Worm (Caenorhabditis elegans): ENCODE data around the gene K08F11.1.
"Not testable (repeated sequence)": the region's sequence is repeated elsewhere in the genome, so short reads cannot be mapped to it uniquely, and the experiment has no call there.

The K08F11.1 gene

DNA sequence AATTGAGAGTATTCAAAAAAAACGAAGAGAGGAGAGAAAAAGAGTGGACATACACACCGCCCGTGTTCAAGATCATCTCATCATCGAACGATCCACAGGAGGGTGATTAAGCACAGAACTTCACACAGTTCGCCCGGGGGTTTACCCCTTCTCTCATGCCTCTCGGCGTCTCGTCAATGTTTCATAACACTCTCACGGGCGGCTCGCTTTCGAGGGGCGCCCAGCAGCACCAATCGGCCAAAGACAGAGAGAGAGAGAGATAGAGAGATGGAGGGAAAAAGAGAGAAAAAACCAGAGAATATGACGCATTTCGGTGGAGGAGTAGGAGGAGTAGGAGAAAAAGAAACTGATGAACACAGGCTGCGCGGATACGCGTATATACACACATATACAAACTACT, 19.5 kb upstream of the K08F11.1 start (continued):
- peak; percentile 37 for TF ChIP-seq crh-2 (tag; optimal IDR thresholded peaks at IDR 0.05)
- no peak for TF ChIP-seq egl-27 (tag; optimal IDR thresholded peaks at IDR 0.05)
- TF ChIP-seq alr-1 (tag; optimal IDR thresholded peaks at IDR 0.05) = no peak
- TF ChIP-seq unc-55 (GFP tag; optimal IDR thresholded peaks at IDR 0.05) = peak; percentile 60
- no peak for TF ChIP-seq sem-4 (tag; optimal IDR thresholded peaks at IDR 0.05)
- TF ChIP-seq F13H6.1 (tag; optimal IDR thresholded peaks at IDR 0.05) = peak; percentile 75
- TF ChIP-seq elt-1 (tag; optimal IDR thresholded peaks at IDR 0.05) = no peak

ce11 chrIV:4705922-4706321, 18.7 kb upstream of the K08F11.1 start:
- TF ChIP-seq mdl-1 (tag; optimal IDR thresholded peaks at IDR 0.05) (no peak), unc-39 (tag; optimal IDR thresholded peaks at IDR 0.05) (no peak), sma-9 (GFP tag; optimal IDR thresholded peaks at IDR 0.05) (no peak), sma-9 (tag; optimal IDR thresholded peaks at IDR 0.05) (no peak), unc-62 (GFP tag; optimal IDR thresholded peaks at IDR 0.05) (no peak), ZK546.5 (tag; optimal IDR thresholded peaks at IDR 0.05) (no peak), ztf-4 (tag; optimal IDR thresholded peaks at IDR 0.05) (no peak), lin-39 (tag; optimal IDR thresholded peaks at IDR 0.05) (no peak), lin-13 (GFP tag; optimal IDR thresholded peaks at IDR 0.05) (no peak), nhr-77 (tag; optimal IDR thresholded peaks at IDR 0.05) (no peak), nhr-25 (tag; optimal IDR thresholded peaks at IDR 0.05) (no peak), aly-2 (tag; optimal IDR thresholded peaks at IDR 0.05) (no peak), nhr-11 (tag; optimal IDR thresholded peaks at IDR 0.05) (no peak), sma-3 (GFP tag; optimal IDR thresholded peaks at IDR 0.05) (no peak)

DNA sequence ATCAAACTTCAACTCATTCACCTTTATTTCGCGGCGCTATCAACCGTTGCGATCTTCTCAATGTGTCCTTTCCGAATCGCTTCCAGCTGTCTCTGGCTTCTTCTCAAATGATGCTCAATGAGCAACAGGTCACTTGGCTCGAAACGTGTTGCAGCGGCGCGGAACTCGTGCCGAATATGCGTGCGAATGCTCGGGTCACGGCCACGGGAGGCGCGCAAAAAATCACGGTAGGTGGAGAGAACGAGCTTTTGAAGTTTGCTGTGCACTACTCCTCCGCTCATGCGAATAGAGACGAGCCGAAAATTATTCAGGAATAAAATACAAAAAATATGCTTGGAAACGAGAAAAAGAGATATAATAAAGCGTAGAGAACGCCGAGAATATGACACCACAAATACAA, 14.2 kb upstream of the K08F11.1 start, which contains the start of gene cif-1:
TSS of gene cif-1 (minus strand) at position 297 of the 400 bp plus-strand sequence.
- TF ChIP-seq peb-1 (tag; optimal IDR thresholded peaks at IDR 0.05) = no peak
- no peak for TF ChIP-seq elt-3 (tag; optimal IDR thresholded peaks at IDR 0.05)
- no peak for TF ChIP-seq lin-39 (tag; optimal IDR thresholded peaks at IDR 0.05)
- TF ChIP-seq unc-39 (tag; optimal IDR thresholded peaks at IDR 0.05) = no peak
- TF ChIP-seq crh-2 (tag; optimal IDR thresholded peaks at IDR 0.05) = no peak
- TF ChIP-seq sma-3 (GFP tag; optimal IDR thresholded peaks at IDR 0.05) = no peak
- no peak for TF ChIP-seq ztf-1 (GFP tag; conservative IDR thresholded peaks at IDR 0.05)
- TF ChIP-seq elt-1 (tag; optimal IDR thresholded peaks at IDR 0.05) = no peak
- no peak for TF ChIP-seq sem-4 (tag; optimal IDR thresholded peaks at IDR 0.05)
- no peak for TF ChIP-seq nhr-77 (tag; optimal IDR thresholded peaks at IDR 0.05)
- no peak for TF ChIP-seq C34F6.9 (tag; optimal IDR thresholded peaks at IDR 0.05)
- no peak for TF ChIP-seq fos-1 (tag; optimal IDR thresholded peaks at IDR 0.05)
- no peak for TF ChIP-seq sma-9 (GFP tag; optimal IDR thresholded peaks at IDR 0.05)
- TF ChIP-seq sma-9 (tag; optimal IDR thresholded peaks at IDR 0.05) = no peak
- no peak for TF ChIP-seq lin-13 (GFP tag; optimal IDR thresholded peaks at IDR 0.05)
- no peak for TF ChIP-seq R02D3.7 (tag; optimal IDR thresholded peaks at IDR 0.05)
- no peak for TF ChIP-seq nhr-10 (tag; optimal IDR thresholded peaks at IDR 0.05)
- no peak for TF ChIP-seq lin-11 (tag; optimal IDR thresholded peaks at IDR 0.05)
- TF ChIP-seq ZK546.5 (tag; optimal IDR thresholded peaks at IDR 0.05) = no peak
- no peak for TF ChIP-seq F13H6.1 (tag; optimal IDR thresholded peaks at IDR 0.05)

ce11 chrIV:4712376-4712775, 12.3 kb upstream of the K08F11.1 start, which contains the start of gene yars-2:
yars-2 (minus strand) TSS chrIV:4712624.
- peak; percentile 29 for TF ChIP-seq sma-3 (GFP tag; optimal IDR thresholded peaks at IDR 0.05)
- no peak for TF ChIP-seq zag-1 (tag; optimal IDR thresholded peaks at IDR 0.05)
- no peak for TF ChIP-seq ztf-1 (GFP tag; conservative IDR thresholded peaks at IDR 0.05)
- no peak for TF ChIP-seq nhr-77 (tag; optimal IDR thresholded peaks at IDR 0.05)
- no peak for TF ChIP-seq fos-1 (tag; optimal IDR thresholded peaks at IDR 0.05)
- peak; percentile 0 for TF ChIP-seq C34F6.9 (tag; optimal IDR thresholded peaks at IDR 0.05)
- TF ChIP-seq unc-55 (GFP tag; optimal IDR thresholded peaks at IDR 0.05) = peak; percentile 5
- TF ChIP-seq lsy-2 (tag; optimal IDR thresholded peaks at IDR 0.05) = peak in 1 of 2 experiments; percentile 32

DNA sequence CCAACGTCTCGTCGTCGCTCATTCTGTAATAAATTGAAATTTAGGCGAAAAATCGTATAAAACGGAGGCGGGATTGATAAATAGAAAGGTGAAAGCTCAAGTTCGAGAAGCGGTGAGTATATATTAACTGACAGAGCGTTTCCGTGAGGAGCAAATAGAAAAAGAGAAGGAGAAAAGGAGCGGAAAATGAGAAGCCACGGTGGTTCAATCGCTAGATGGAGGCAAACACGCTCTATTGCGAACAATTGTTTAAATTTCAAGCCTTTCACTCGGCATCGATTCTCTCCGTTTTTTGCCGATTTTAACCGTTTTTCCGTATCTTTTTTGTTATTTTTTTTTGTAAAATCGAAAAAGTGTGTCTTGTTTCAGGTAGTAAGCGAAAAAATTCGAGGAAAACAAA, 8.9 kb upstream of the K08F11.1 start, which contains the start of gene miro-1:
TSS of gene miro-1 (minus strand) at position 23 of the 400 bp plus-strand sequence.
- TF ChIP-seq ztf-1 (GFP tag; conservative IDR thresholded peaks at IDR 0.05); ZK546.5 (tag; optimal IDR thresholded peaks at IDR 0.05); nhr-12 (tag; optimal IDR thresholded peaks at IDR 0.05): not testable (repeated sequence)

DNA sequence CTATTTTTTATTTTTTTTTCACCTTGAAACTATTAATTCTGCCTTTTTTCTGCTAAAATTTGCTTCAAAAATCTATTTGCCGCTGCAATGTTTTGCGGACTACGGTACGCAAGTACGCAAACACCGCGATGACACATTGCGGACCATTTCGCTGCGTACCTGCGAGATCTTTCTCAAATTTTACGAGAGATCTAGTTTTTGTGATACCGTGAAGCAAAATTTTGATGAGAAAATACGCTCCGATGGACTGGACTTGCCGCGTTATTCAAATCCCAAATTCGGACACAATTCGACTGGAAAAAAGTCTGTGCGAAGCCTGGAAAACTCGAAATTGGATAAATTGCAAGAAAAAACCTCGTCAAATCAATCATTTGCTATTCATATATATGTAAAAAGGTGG, 4.1 kb upstream of the K08F11.1 start:
- TF ChIP-seq sma-3 (GFP tag; optimal IDR thresholded peaks at IDR 0.05) (peak; percentile 22), gmeb-1 (tag; optimal IDR thresholded peaks at IDR 0.05) (peak; percentile 17), F13H6.1 (tag; optimal IDR thresholded peaks at IDR 0.05) (peak; percentile 14), unc-55 (GFP tag; optimal IDR thresholded peaks at IDR 0.05) (peak; percentile 2), C34F6.9 (tag; optimal IDR thresholded peaks at IDR 0.05) (peak; percentile 8), lsy-2 (tag; optimal IDR thresholded peaks at IDR 0.05) (peak; percentile 77 to 85)
